Worm (Caenorhabditis elegans): ENCODE measurements around the gene F53A2.9.

ce11 chrIII:13359847-13360246, 691 bp upstream of the F53A2.9 start:
- no peak for TF ChIP-seq ama-1 (optimal IDR thresholded peaks at IDR 0.05)
- TF ChIP-seq ztf-4 (tag; optimal IDR thresholded peaks at IDR 0.05): no peak
- no peak for TF ChIP-seq lin-39 (tag; optimal IDR thresholded peaks at IDR 0.05)
